Fruit fly (Drosophila melanogaster): Measurements from ENCODE around the gene CG33523.

dm6 chr3L:5891812-5892211, 31.9 kb upstream of the CG33523 start:
- no peak for TF ChIP-seq CG7045 (GFP tag; optimal IDR thresholded peaks at IDR 0.05)
- TF ChIP-seq CG12768 (GFP tag; optimal IDR thresholded peaks at IDR 0.05) = no peak
- TF ChIP-seq ovo (GFP tag; optimal IDR thresholded peaks at IDR 0.05) = no peak
- TF ChIP-seq CG7101 (tag; optimal IDR thresholded peaks at IDR 0.05) = no peak
